Worm (Caenorhabditis elegans) whole organism, L4 larva: ENCODE data around the gene lag-1.
A peak's percentile ranks its signal among the peaks of the same experiment; 100 is the strongest.

Source experiments
- F44E2.7 ChIP-seq: fragments of 200-800 bp; sonication (Bioruptor generic); IDR thresholded peaks from 2 replicates; pipeline ENCODE4 v2.1.2; 2022; ENCODE audit warnings: missing genetic modification characterization, missing compliant biosample characterization
- T20F7.1 ChIP-seq: fragments of 200-800 bp; sonication (Bioruptor generic); optimal IDR thresholded peaks from 2 replicates; lab custom pipeline; 2018; ENCODE audit warnings: mild to moderate bottlenecking, missing genetic modification characterization, missing compliant biosample characterization
- T26A8.4 ChIP-seq: fragments of 200-800 bp; sonication (Bioruptor generic); IDR thresholded peaks from 2 replicates; pipeline ENCODE4 v1.3.6; 2022; ENCODE audit warnings: missing genetic modification characterization, missing compliant biosample characterization
- Y48G9A.11 ChIP-seq: fragments of 200-800 bp; sonication (Bioruptor generic); IDR thresholded peaks from 2 replicates; pipeline ENCODE4 v1.3.6; 2022; ENCODE audit warnings: missing genetic modification reagents, missing genetic modification characterization, missing compliant biosample characterization
- aha-1 ChIP-seq: fragments of 150-350 bp; peaks from one replicate; lab custom pipeline; 2014; ENCODE audit warnings: missing biosample characterization, missing genetic modification characterization
- ama-1 ChIP-seq: fragments of 150-350 bp; optimal IDR thresholded peaks from 2 replicates; lab custom pipeline; 2014; ENCODE audit warnings: inconsistent platforms, mixed read lengths
- arid-1 ChIP-seq: fragments of 200-800 bp; sonication (Bioruptor generic); conservative IDR thresholded peaks from 2 replicates; pipeline ENCODE4 v1.3.6; 2022; ENCODE audit warnings: missing genetic modification reagents, missing genetic modification characterization, missing compliant biosample characterization
- attf-4 ChIP-seq: sonication (generic microtip); optimal IDR thresholded peaks from 3 replicates; lab custom pipeline; 2017; ENCODE audit warnings: missing biosample characterization, missing genetic modification characterization
- ceh-20 ChIP-seq: fragments of 200-800 bp; sonication (Bioruptor generic); IDR thresholded peaks from 2 replicates; pipeline ENCODE4 v1.3.6; 2022; ENCODE audit warnings: missing genetic modification reagents, missing genetic modification characterization, missing compliant biosample characterization
- ceh-62 ChIP-seq: sonication (generic microtip); optimal IDR thresholded peaks from 2 replicates; lab custom pipeline; 2017; ENCODE audit warnings: missing biosample characterization, missing genetic modification characterization
- ceh-82 ChIP-seq: sonication (generic microtip); optimal IDR thresholded peaks from 2 replicates; lab custom pipeline; 2017; ENCODE audit warnings: missing biosample characterization, missing genetic modification characterization
- cey-2 ChIP-seq: sonication (generic microtip); optimal IDR thresholded peaks from 3 replicates; lab custom pipeline; 2017; ENCODE audit warnings: missing genetic modification characterization, mild to moderate bottlenecking, missing compliant biosample characterization, antibody characterized with exemption, borderline replicate concordance; ENCODE audit not compliant: insufficient read depth
- ctbp-1 ChIP-seq: fragments of 200-800 bp; sonication (Bioruptor generic); IDR thresholded peaks from 2 replicates; pipeline ENCODE4 v1.3.6; 2022; ENCODE audit warnings: missing genetic modification reagents, missing genetic modification characterization, missing compliant biosample characterization
- daf-16 ChIP-seq, 3 experiments: sonication (generic microtip); optimal IDR thresholded peaks; 2 replicates each; lab custom pipeline; 2016 to 2017; ENCODE audit warnings: missing genetic modification characterization in 3 of 3, missing genetic modification reagents in 3 of 3, mild to moderate bottlenecking in 2 of 3, missing compliant biosample characterization in 2 of 3, missing biosample characterization in 1 of 3, moderate library complexity in 1 of 3
- daf-19 ChIP-seq: fragments of 200-800 bp; sonication (Bioruptor generic); conservative IDR thresholded peaks from 2 replicates; pipeline ENCODE4 v1.3.6; 2022; ENCODE audit warnings: missing genetic modification characterization, missing compliant biosample characterization
- dmd-9 ChIP-seq: fragments of 200-800 bp; sonication (Bioruptor generic); IDR thresholded peaks from 2 replicates; pipeline ENCODE4 v1.3.6; 2022; ENCODE audit warnings: missing genetic modification reagents, missing genetic modification characterization, missing compliant biosample characterization
- dpl-1 ChIP-seq: fragments of 150-350 bp; optimal IDR thresholded peaks from 2 replicates; lab custom pipeline; 2014; ENCODE audit warnings: missing biosample characterization, missing genetic modification reagents, missing genetic modification characterization
- duxl-1 ChIP-seq: sonication (generic microtip); optimal IDR thresholded peaks from 2 replicates; lab custom pipeline; 2016; ENCODE audit warnings: mild to moderate bottlenecking, missing genetic modification characterization, moderate library complexity, missing compliant biosample characterization; ENCODE audit not compliant: poor library complexity
- dve-1 ChIP-seq: sonication (generic microtip); optimal IDR thresholded peaks from 2 replicates; lab custom pipeline; 2017; ENCODE audit warnings: antibody characterized with exemption, mild to moderate bottlenecking, missing genetic modification characterization, missing compliant biosample characterization; ENCODE audit not compliant: insufficient read depth
- fkh-10 ChIP-seq: fragments of 150-350 bp; optimal IDR thresholded peaks from 2 replicates; lab custom pipeline; 2014; ENCODE audit warnings: missing biosample characterization, missing genetic modification reagents, missing genetic modification characterization
- gei-8 ChIP-seq: fragments of 200-800 bp; sonication (Bioruptor generic); optimal IDR thresholded peaks from 2 replicates; lab custom pipeline; 2018; ENCODE audit warnings: mild to moderate bottlenecking, missing genetic modification characterization, missing compliant biosample characterization
- hmg-1.1 ChIP-seq: fragments of 200-800 bp; sonication (Bioruptor generic); IDR thresholded peaks from 2 replicates; pipeline ENCODE4 v1.3.6; 2022; ENCODE audit warnings: missing genetic modification reagents, missing genetic modification characterization, missing compliant biosample characterization
- jun-1 ChIP-seq: fragments of 150-350 bp; optimal IDR thresholded peaks from 2 replicates; lab custom pipeline; 2014; ENCODE audit warnings: missing biosample characterization, missing genetic modification reagents, missing genetic modification characterization
- lin-1 ChIP-seq: fragments of 200-800 bp; sonication (Bioruptor generic); IDR thresholded peaks from 2 replicates; pipeline ENCODE4 v1.3.6; 2022; ENCODE audit warnings: missing genetic modification reagents, missing genetic modification characterization, missing compliant biosample characterization
- lin-13 ChIP-seq: fragments of 150-350 bp; optimal IDR thresholded peaks from 2 replicates; lab custom pipeline; 2014; ENCODE audit warnings: missing biosample characterization, missing genetic modification reagents, missing genetic modification characterization
- lin-38 ChIP-seq: fragments of 200-800 bp; sonication (Bioruptor generic); IDR thresholded peaks from 2 replicates; pipeline ENCODE4 v1.3.6; 2022; ENCODE audit warnings: missing genetic modification reagents, missing genetic modification characterization, missing compliant biosample characterization
- lir-3 ChIP-seq: sonication (generic microtip); optimal IDR thresholded peaks from 2 replicates; lab custom pipeline; 2016; ENCODE audit warnings: mild to moderate bottlenecking, missing genetic modification characterization, missing compliant biosample characterization
- madf-5 ChIP-seq, 2 experiments: fragments of 200-800 bp; sonication (Bioruptor generic); IDR thresholded peaks; 2 replicates each; pipeline ENCODE4 v1.3.6; 2022; ENCODE audit warnings: missing compliant biosample characterization in 2 of 2, missing genetic modification characterization in 2 of 2
- mdt-29 ChIP-seq: fragments of 200-800 bp; sonication (Bioruptor generic); IDR thresholded peaks from 2 replicates; pipeline ENCODE4 v1.3.6; 2022; ENCODE audit warnings: missing genetic modification reagents, missing genetic modification characterization, missing compliant biosample characterization
- mxl-3 ChIP-seq: fragments of 200-800 bp; sonication (Bioruptor generic); optimal IDR thresholded peaks from 2 replicates; lab custom pipeline; 2018; ENCODE audit warnings: mild to moderate bottlenecking, missing genetic modification characterization, missing compliant biosample characterization
- nhr-11 ChIP-seq: fragments of 150-350 bp; optimal IDR thresholded peaks from 2 replicates; lab custom pipeline; 2014; ENCODE audit warnings: missing biosample characterization, missing genetic modification characterization
- nhr-237 ChIP-seq: sonication (generic microtip); optimal IDR thresholded peaks from 2 replicates; lab custom pipeline; 2017; ENCODE audit warnings: missing biosample characterization, missing genetic modification characterization
- nhr-28 ChIP-seq: fragments of 150-350 bp; optimal IDR thresholded peaks from 2 replicates; lab custom pipeline; 2014; ENCODE audit warnings: missing biosample characterization, missing genetic modification characterization
- nhr-41 ChIP-seq: fragments of 200-800 bp; sonication (Bioruptor generic); IDR thresholded peaks from 2 replicates; pipeline ENCODE4 v1.3.6; 2022; ENCODE audit warnings: missing genetic modification reagents, missing genetic modification characterization, missing compliant biosample characterization
- nhr-48 ChIP-seq: sonication (generic microtip); optimal IDR thresholded peaks from 2 replicates; lab custom pipeline; 2016; ENCODE audit warnings: mild to moderate bottlenecking, missing genetic modification characterization, missing compliant biosample characterization
- nhr-6 ChIP-seq: fragments of 150-350 bp; optimal IDR thresholded peaks from 2 replicates; lab custom pipeline; 2014; ENCODE audit warnings: missing biosample characterization, missing genetic modification characterization
- nhr-77 ChIP-seq: fragments of 150-350 bp; optimal IDR thresholded peaks from 2 replicates; lab custom pipeline; 2014; ENCODE audit warnings: missing biosample characterization, missing genetic modification characterization
- rbr-2 ChIP-seq: sonication (generic microtip); optimal IDR thresholded peaks from 2 replicates; lab custom pipeline; 2016; ENCODE audit warnings: missing genotype, missing genetic modification characterization, missing compliant biosample characterization
- saeg-2 ChIP-seq: fragments of 200-800 bp; sonication (Bioruptor generic); IDR thresholded peaks from 2 replicates; pipeline ENCODE4 v1.3.6; 2022; ENCODE audit warnings: missing genetic modification reagents, missing genetic modification characterization, missing compliant biosample characterization
- set-16 ChIP-seq: fragments of 200-800 bp; sonication (Bioruptor generic); IDR thresholded peaks from 2 replicates; pipeline ENCODE4 v1.3.6; 2022; ENCODE audit warnings: missing genetic modification reagents, missing genetic modification characterization, missing compliant biosample characterization
- skn-1 ChIP-seq: fragments of 150-350 bp; optimal IDR thresholded peaks from 2 replicates; lab custom pipeline; 2014; ENCODE audit warnings: missing biosample characterization, missing genetic modification characterization
- spr-1 ChIP-seq: sonication (generic microtip); optimal IDR thresholded peaks from 2 replicates; lab custom pipeline; 2016; ENCODE audit warnings: mild to moderate bottlenecking, missing genetic modification characterization, missing compliant biosample characterization
- tag-97 ChIP-seq: fragments of 200-800 bp; sonication (Bioruptor generic); IDR thresholded peaks from 2 replicates; pipeline ENCODE4 v1.3.6; 2022; ENCODE audit warnings: missing genetic modification characterization, missing compliant biosample characterization
- tra-1 ChIP-seq: fragments of 200-800 bp; sonication (Bioruptor generic); IDR thresholded peaks from 2 replicates; pipeline ENCODE4 v1.3.6; 2022; ENCODE audit warnings: missing genetic modification reagents, missing genetic modification characterization, missing compliant biosample characterization
- unc-130 ChIP-seq: sonication (generic microtip); optimal IDR thresholded peaks from 2 replicates; lab custom pipeline; 2016; ENCODE audit warnings: missing genetic modification reagents, missing genetic modification characterization, missing compliant biosample characterization
- unc-62 ChIP-seq, 3 experiments: fragments of 150-350 bp in 1 of 3; sonication (generic microtip); optimal IDR thresholded peaks in 2 of 3; peaks in 1 of 3; 1 replicate in 1 of 3; 2 replicates in 2 of 3; lab custom pipeline; 2014 to 2017; ENCODE audit warnings: missing biosample characterization in 3 of 3, missing genetic modification characterization in 3 of 3, missing genetic modification reagents in 3 of 3, missing genotype in 1 of 3
- zip-2 ChIP-seq: fragments of 150-350 bp; optimal IDR thresholded peaks from 2 replicates; lab custom pipeline; 2014; ENCODE audit warnings: missing biosample characterization, missing genetic modification characterization
- ztf-11 ChIP-seq: fragments of 150-350 bp; optimal IDR thresholded peaks from 2 replicates; lab custom pipeline; 2014; ENCODE audit warnings: missing biosample characterization, missing genetic modification characterization

lag-1 gene

ce11 chrIV:6053436-6053835, 41.8 kb upstream of the lag-1 start (continued):
- TF ChIP-seq ceh-62 (tag; lab: Kevin White, UChicago) (no peak), dve-1 (tag; lab: Kevin White, UChicago) (peak; percentile 9), dpl-1 (GFP tag; lab: Kevin White, UChicago) (no peak), jun-1 (tag; lab: Kevin White, UChicago) (no peak), nhr-6 (tag; lab: Kevin White, UChicago) (no peak), lin-13 (no peak), nhr-77 (no peak), mxl-3 (peak; percentile 18), cey-2 (tag; lab: Kevin White, UChicago) (no peak), lin-1 (no peak), spr-1 (tag; lab: Kevin White, UChicago) (no peak), F44E2.7 (GFP tag; lab: Robert Waterston, UW) (no peak), daf-16 (GFP tag; optimal IDR thresholded peaks at IDR 0.05; lab: Kevin White, UChicago) (no peak), daf-16 (tag; optimal IDR thresholded peaks at IDR 0.05; lab: Kevin White, UChicago) (peak; percentile 16), skn-1 (tag; lab: Kevin White, UChicago) (no peak), T20F7.1 (GFP tag; lab: Kevin White, UChicago) (no peak), hmg-1.1 (peak; percentile 74), nhr-48 (tag; lab: Kevin White, UChicago) (no peak), arid-1 (GFP tag; lab: Robert Waterston, UW) (no peak), tra-1 (no peak), nhr-11 (tag; lab: Kevin White, UChicago) (no peak), nhr-237 (tag; lab: Kevin White, UChicago) (no peak), unc-130 (GFP tag; lab: Kevin White, UChicago) (no peak), attf-4 (tag; lab: Kevin White, UChicago) (no peak), gei-8 (no peak), ceh-82 (tag; lab: Kevin White, UChicago) (no peak), zip-2 (tag; lab: Kevin White, UChicago) (no peak), nhr-41 (GFP tag; lab: Robert Waterston, UW) (no peak), ctbp-1 (GFP tag; lab: Robert Waterston, UW) (no peak), saeg-2 (GFP tag; lab: Robert Waterston, UW) (no peak), madf-5 (GFP tag; IDR thresholded peaks at IDR 0.05; lab: Robert Waterston, UW) (no peak), lir-3 (tag; lab: Kevin White, UChicago) (no peak)

ce11 chrIV:6054833-6055232, 40.4 kb upstream of the lag-1 start:
- TF ChIP-seq ctbp-1 (GFP tag; lab: Robert Waterston, UW) (peak; percentile 28; the same call in 1 of the 2 replicates), fkh-10 (GFP tag; lab: Kevin White, UChicago) (peak; percentile 36), dmd-9 (GFP tag; lab: Robert Waterston, UW) (no peak), cey-2 (tag; lab: Kevin White, UChicago) (no peak), daf-19 (GFP tag; lab: Robert Waterston, UW) (no peak), ztf-11 (tag; lab: Kevin White, UChicago) (no peak), unc-62 (GFP tag; optimal IDR thresholded peaks at IDR 0.05 in 1 of 2; lab: Kevin White, UChicago) (peak in 1 of 2 experiments; percentile 79), unc-62 (tag; optimal IDR thresholded peaks at IDR 0.05; lab: Kevin White, UChicago) (no peak)

ce11 chrIV:6059702-6060101, 35.5 kb upstream of the lag-1 start:
- TF ChIP-seq mxl-3 (no peak), tag-97 (GFP tag; lab: Robert Waterston, UW) (no peak), T26A8.4 (GFP tag; lab: Robert Waterston, UW) (no peak), mdt-29 (GFP tag; lab: Robert Waterston, UW) (no peak), Y48G9A.11 (GFP tag; lab: Robert Waterston, UW) (no peak), duxl-1 (tag; lab: Kevin White, UChicago) (no peak), nhr-28 (tag; lab: Kevin White, UChicago) (no peak), madf-5 (GFP tag; IDR thresholded peaks at IDR 0.05; lab: Robert Waterston, UW) (no peak), gei-8 (no peak), aha-1 (tag; lab: Kevin White, UChicago) (peak; percentile 96), lin-38 (GFP tag; lab: Robert Waterston, UW) (no peak), ceh-20 (no peak), ama-1 (lab: Kevin White, UChicago) (no peak), set-16 (GFP tag; lab: Robert Waterston, UW) (no peak), rbr-2 (no peak), unc-62 (GFP tag; optimal IDR thresholded peaks at IDR 0.05 in 1 of 2; lab: Kevin White, UChicago) (peak in 1 of 2 experiments; percentile 1), unc-62 (tag; optimal IDR thresholded peaks at IDR 0.05; lab: Kevin White, UChicago) (no peak), nhr-77 (no peak)
